Worm (Caenorhabditis elegans): ENCODE results near the gene C07A4.2.

Gene C07A4.2

ce11 chrX:10199202-10199601 lies 27.2 kb downstream of the C07A4.2 start:
- TF ChIP-seq xnd-1 (tag; optimal IDR thresholded peaks at IDR 0.05) (no peak), ets-4 (GFP tag; optimal IDR thresholded peaks at IDR 0.05) (no peak), lsy-27 (tag; optimal IDR thresholded peaks at IDR 0.05; ENCODE audit: borderline replicate concordance, insufficient read depth) (no peak), K11D2.4 (GFP tag; IDR thresholded peaks at IDR 0.05) (no peak), atf-7 (tag; optimal IDR thresholded peaks at IDR 0.05) (no peak), ceh-100 (GFP tag; IDR thresholded peaks at IDR 0.05) (no peak), lin-26 (GFP tag; IDR thresholded peaks at IDR 0.05) (no peak)

- no peak for TF ChIP-seq dpl-1 (GFP tag; optimal IDR thresholded peaks at IDR 0.05)
- no peak for TF ChIP-seq sptf-2 (GFP tag; optimal IDR thresholded peaks at IDR 0.05)
- no peak for TF ChIP-seq lin-35 (GFP tag; optimal IDR thresholded peaks at IDR 0.05)
- no peak for TF ChIP-seq dpff-1 (tag; optimal IDR thresholded peaks at IDR 0.05)
- no peak for TF ChIP-seq F10E7.11 (tag; optimal IDR thresholded peaks at IDR 0.05)
- no peak for TF ChIP-seq Y53F4B.3 (GFP tag; IDR thresholded peaks at IDR 0.05)
- TF ChIP-seq B0035.1 (tag; optimal IDR thresholded peaks at IDR 0.05), result no peak
- TF ChIP-seq egrh-3 (GFP tag; IDR thresholded peaks at IDR 0.05), result no peak
- no peak for TF ChIP-seq Y53G8AR.9 (GFP tag; conservative IDR thresholded peaks at IDR 0.05)
- TF ChIP-seq unc-130 (GFP tag; optimal IDR thresholded peaks at IDR 0.05), result no peak
- TF ChIP-seq ztf-28 (GFP tag; IDR thresholded peaks at IDR 0.05), result no peak
- TF ChIP-seq ceh-91 (GFP tag; IDR thresholded peaks at IDR 0.05), result no peak
- no peak for TF ChIP-seq lag-1 (GFP tag; IDR thresholded peaks at IDR 0.05)
Measured at ce11 chrX:10203501-10203900, 31.5 kb downstream of the C07A4.2 start.

ce11 chrX:10204313-10205063 lies 32.5 kb downstream of the C07A4.2 start:
- TF ChIP-seq F10E7.11 (tag; optimal IDR thresholded peaks at IDR 0.05), result no peak
- peak; percentile 27 for TF ChIP-seq unc-62 (GFP tag; optimal IDR thresholded peaks at IDR 0.05)

ce11 chrX:10205321-10205720 lies 33.3 kb downstream of the C07A4.2 start, which contains the start of gene sex-1:
sex-1 (minus strand) TSS chrX:10205421.
- no peak for TF ChIP-seq lsy-27 (tag; optimal IDR thresholded peaks at IDR 0.05; ENCODE audit: borderline replicate concordance, insufficient read depth)
- TF ChIP-seq F10E7.11 (tag; optimal IDR thresholded peaks at IDR 0.05), result no peak
- no peak for TF ChIP-seq F57C9.4 (tag; optimal IDR thresholded peaks at IDR 0.05)
- no peak for TF ChIP-seq hrde-1 (tag; optimal IDR thresholded peaks at IDR 0.05; ENCODE audit: borderline replicate concordance)
- no peak for TF ChIP-seq nhr-120 (GFP tag; IDR thresholded peaks at IDR 0.05)
- no peak for TF ChIP-seq nfyb-1 (GFP tag; IDR thresholded peaks at IDR 0.05)
- no peak for TF ChIP-seq dox-1 (GFP tag; IDR thresholded peaks at IDR 0.05)
- no peak for TF ChIP-seq mcd-1 (GFP tag; IDR thresholded peaks at IDR 0.05)
- no peak for TF ChIP-seq fkh-3 (tag; optimal IDR thresholded peaks at IDR 0.05)
- TF ChIP-seq pbrm-1 (GFP tag; IDR thresholded peaks at IDR 0.05), result no peak

- TF ChIP-seq F33H1.4 (GFP tag; IDR thresholded peaks at IDR 0.05) (no peak), ccch-3 (GFP tag; optimal IDR thresholded peaks at IDR 0.05) (no peak), madf-10 (tag; optimal IDR thresholded peaks at IDR 0.05) (no peak), mcd-1 (GFP tag; IDR thresholded peaks at IDR 0.05) (no peak), chd-7 (tag; optimal IDR thresholded peaks at IDR 0.05) (no peak), nhr-120 (GFP tag; IDR thresholded peaks at IDR 0.05) (no peak), T26A5.8 (tag; optimal IDR thresholded peaks at IDR 0.05) (no peak), attf-3 (GFP tag; conservative IDR thresholded peaks at IDR 0.05) (no peak), F57A8.1 (GFP tag; optimal IDR thresholded peaks at IDR 0.05) (no peak), mes-4 (tag; optimal IDR thresholded peaks at IDR 0.05) (no peak), D2030.7 (GFP tag; IDR thresholded peaks at IDR 0.05) (no peak), zim-3 (tag; optimal IDR thresholded peaks at IDR 0.05) (no peak), F37B4.10 (GFP tag; IDR thresholded peaks at IDR 0.05) (no peak), lsy-27 (tag; optimal IDR thresholded peaks at IDR 0.05; ENCODE audit: borderline replicate concordance, insufficient read depth) (no peak), Y53G8AR.9 (GFP tag; conservative IDR thresholded peaks at IDR 0.05) (no peak), pha-4 (tag; optimal IDR thresholded peaks at IDR 0.05) (no peak)
Measured at ce11 chrX:10206008-10206407, 34.0 kb downstream of the C07A4.2 start.
